Worm (Caenorhabditis elegans) whole organism, mixed stage, embryonic: ENCODE data around the gene Y104H12D.2.

ENCODE experiments used
- blmp-1 ChIP-seq: fragments of 150-350 bp; optimal IDR thresholded peaks from 2 replicates; lab custom pipeline; 2014; ENCODE audit warnings: missing biosample characterization, missing genetic modification characterization
- ceh-39 ChIP-seq: fragments of 150-350 bp; optimal IDR thresholded peaks from 2 replicates; lab custom pipeline; 2014; ENCODE audit warnings: missing biosample characterization, missing genetic modification characterization
- flh-1 ChIP-seq: fragments of 200-800 bp; sonication (Bioruptor generic); optimal IDR thresholded peaks from 2 replicates; lab custom pipeline; 2018; ENCODE audit warnings: mild to moderate bottlenecking, missing genetic modification characterization, moderate library complexity, missing compliant biosample characterization
- mab-5 ChIP-seq: fragments of 150-350 bp; optimal IDR thresholded peaks from 2 replicates; lab custom pipeline; 2014; ENCODE audit warnings: missing biosample characterization, missing genetic modification characterization
- nhr-237 ChIP-seq: fragments of 150-350 bp; optimal IDR thresholded peaks from 2 replicates; lab custom pipeline; 2014; ENCODE audit warnings: missing biosample characterization, missing genetic modification characterization
- snpc-4 ChIP-seq: fragments of 150-350 bp; optimal IDR thresholded peaks from 2 replicates; lab custom pipeline; 2014; ENCODE audit warnings: missing biosample characterization, missing genetic modification characterization
- sptf-1 ChIP-seq: sonication (generic microtip); optimal IDR thresholded peaks from 2 replicates; lab custom pipeline; 2017; ENCODE audit warnings: mild to moderate bottlenecking, missing genetic modification characterization, moderate library complexity, missing compliant biosample characterization
- unc-39 ChIP-seq: fragments of 150-350 bp; optimal IDR thresholded peaks from 2 replicates; lab custom pipeline; 2014; ENCODE audit warnings: missing biosample characterization, missing genetic modification characterization
- ztf-11 ChIP-seq: fragments of 150-350 bp; optimal IDR thresholded peaks from 2 replicates; lab custom pipeline; 2014; ENCODE audit warnings: missing biosample characterization, missing genetic modification characterization

DNA sequence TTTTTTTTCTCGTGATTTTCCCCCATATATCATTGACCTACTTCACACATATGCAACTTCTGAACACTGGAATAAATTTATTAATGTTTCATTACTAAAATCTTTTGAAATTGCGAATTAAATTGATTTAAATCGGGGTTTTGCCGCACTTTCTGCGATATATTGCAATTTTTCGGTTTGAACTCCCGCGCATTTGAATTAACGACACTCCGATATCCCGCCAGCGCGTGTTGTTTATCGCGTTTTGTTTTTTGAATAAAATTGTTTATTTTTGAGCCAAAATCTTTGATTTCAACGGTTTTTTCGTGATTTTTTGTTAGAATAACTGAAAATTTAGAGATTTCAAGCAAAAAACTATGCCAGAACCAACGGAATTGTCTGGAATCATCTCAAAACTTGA is at the start of gene Y104H12D.2:
- TF ChIP-seq snpc-4 (no peak), blmp-1 (no peak), ztf-11 (tag; lab: Kevin White, UChicago) (no peak), sptf-1 (no peak), ceh-39 (no peak), unc-39 (tag; lab: Kevin White, UChicago) (no peak), nhr-237 (tag; lab: Kevin White, UChicago) (no peak), flh-1 (GFP tag; lab: Kevin White, UChicago) (no peak), mab-5 (tag; lab: Kevin White, UChicago) (no peak)
